Fruit fly (Drosophila melanogaster) whole organism, prepupa: ENCODE data around the gene CG31226.

Source experiments
- CG15336 ChIP-seq: fragments of 200-800 bp; sonication (Bioruptor generic); IDR thresholded peaks from 2 replicates; pipeline ENCODE4 v1.3.6; 2022; ENCODE audit warnings: missing biosample characterization, missing genetic modification characterization
- CG4318 ChIP-seq: fragments of 200-800 bp; sonication (Bioruptor generic); optimal IDR thresholded peaks from 3 replicates; lab custom pipeline; 2017; ENCODE audit warnings: missing biosample characterization, mild to moderate bottlenecking, missing genetic modification characterization
- CG6276 ChIP-seq: fragments of 200-800 bp; sonication (Bioruptor generic); optimal IDR thresholded peaks from 2 replicates; lab custom pipeline; 2017; ENCODE audit warnings: missing biosample characterization, mild to moderate bottlenecking, missing genetic modification characterization
- CG6808 ChIP-seq: fragments of 200-800 bp; sonication (Bioruptor generic); optimal IDR thresholded peaks from 3 replicates; lab custom pipeline; 2017; ENCODE audit warnings: missing biosample characterization, missing genetic modification characterization, mild to moderate bottlenecking, moderate library complexity, missing genetic modification reagents
- CG6854 ChIP-seq: fragments of 200-800 bp; sonication (Bioruptor generic); optimal IDR thresholded peaks from 2 replicates; lab custom pipeline; 2017; ENCODE audit warnings: missing biosample characterization, mild to moderate bottlenecking, missing genetic modification characterization
- Eip78C ChIP-seq: fragments of 200-800 bp; sonication (Bioruptor generic); peaks from one replicate; lab custom pipeline; 2016; ENCODE audit warnings: missing biosample characterization, missing genetic modification characterization
- Hr38 ChIP-seq: sonication (Bioruptor generic); optimal IDR thresholded peaks from 2 replicates; lab custom pipeline; 2016; ENCODE audit warnings: missing biosample characterization, missing genetic modification characterization
- Lpt ChIP-seq: fragments of 200-800 bp; sonication (Bioruptor generic); optimal IDR thresholded peaks from 3 replicates; lab custom pipeline; 2016; ENCODE audit warnings: missing biosample characterization, missing genetic modification characterization
- Met ChIP-seq: fragments of 200-800 bp; sonication (Bioruptor generic); optimal IDR thresholded peaks from 3 replicates; lab custom pipeline; 2016; ENCODE audit warnings: missing biosample characterization, missing genetic modification characterization
- fd85E ChIP-seq: fragments of 200-800 bp; sonication (Bioruptor generic); optimal IDR thresholded peaks from 3 replicates; lab custom pipeline; 2016; ENCODE audit warnings: missing biosample characterization, missing genetic modification characterization
- lz ChIP-seq: fragments of 200-800 bp; sonication (Bioruptor generic); optimal IDR thresholded peaks from 3 replicates; lab custom pipeline; 2016; ENCODE audit warnings: missing biosample characterization, missing genetic modification characterization
- spab ChIP-seq: fragments of 200-800 bp; sonication (Bioruptor generic); optimal IDR thresholded peaks from 2 replicates; lab custom pipeline; 2017; ENCODE audit warnings: missing biosample characterization, mild to moderate bottlenecking, missing genetic modification characterization, missing genetic modification reagents

DNA sequence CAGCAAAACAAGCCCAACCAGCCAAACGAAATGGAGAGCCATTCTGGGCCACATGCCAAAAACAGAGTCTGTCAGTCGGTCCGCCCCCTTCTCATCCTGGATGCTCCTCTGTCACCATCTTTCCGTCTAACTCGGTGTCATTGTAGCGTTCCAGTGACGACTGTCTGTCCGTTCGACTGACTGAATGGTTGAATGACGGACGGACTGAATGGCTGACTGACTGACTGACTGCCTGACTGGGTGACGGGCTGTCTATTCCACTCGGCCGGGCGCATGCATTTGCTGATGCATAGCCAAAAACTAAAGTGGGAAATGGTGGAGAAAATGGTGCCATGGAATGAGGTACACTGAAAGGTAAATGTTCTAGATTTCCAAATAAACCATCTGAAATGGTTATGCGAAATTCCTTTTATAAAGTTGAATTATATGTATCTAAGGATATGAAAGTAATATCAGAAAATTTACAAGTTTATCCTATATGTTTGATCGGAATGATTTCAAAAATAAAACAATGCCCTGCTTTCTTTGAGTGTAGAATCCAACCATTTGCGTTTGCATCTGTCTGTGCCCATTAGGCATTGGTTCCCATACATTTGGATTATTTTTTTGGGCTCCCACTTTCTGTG lies 47.2 kb downstream of the CG31226 start:
- TF ChIP-seq CG6808 (GFP tag; lab: Kevin White, UChicago) (no peak), Lpt (GFP tag; lab: Kevin White, UChicago) (no peak), Eip78C (GFP tag; lab: Kevin White, UChicago) (peak; percentile 22), CG6276 (GFP tag; lab: Kevin White, UChicago) (peak; percentile 42), CG4318 (GFP tag; lab: Kevin White, UChicago) (no peak), CG15336 (GFP tag; lab: Robert Waterston, UW) (peak; percentile 50), lz (GFP tag; lab: Kevin White, UChicago) (no peak), CG6854 (GFP tag; lab: Kevin White, UChicago) (no peak), fd85E (GFP tag; lab: Kevin White, UChicago) (no peak), Met (no peak), Hr38 (GFP tag; lab: Kevin White, UChicago) (no peak), spab (GFP tag; lab: Kevin White, UChicago) (no peak)
